Fruit fly (Drosophila melanogaster) S2 (cell line): Measurements from ENCODE around the gene CG17249.

ENCODE experiments used
- CG8478 ChIP-seq: fragments of >200 bp; optimal IDR thresholded peaks from 2 replicates; lab custom pipeline; 2018
- CTCF ChIP-seq, 2 experiments: fragments of >200 bp; optimal IDR thresholded peaks; 2 replicates each; lab custom pipeline; 2018

- TF ChIP-seq CG8478 (lab: Kevin White, UChicago) (no peak), CTCF (optimal IDR thresholded peaks at IDR 0.05; lab: Kevin White, UChicago) (no peak)
Measured at dm6 chr3L:1629064-1629777, 18.0 kb downstream of the CG17249 start, which contains the start of gene GC.
